Fruit fly (Drosophila melanogaster): ENCODE measurements around the gene Prp6.

The Prp6 gene

dm6 chr3L:18869035-18869826 is 35.9 kb upstream of the Prp6 start, which contains the start of gene Grx1:
Grx1 (plus strand) TSS chr3L:18869230.
- TF ChIP-seq D1 (tag; optimal IDR thresholded peaks at IDR 0.05) (no peak), CG32121 (GFP tag; IDR thresholded peaks at IDR 0.05) (0 out of 2 replicates have a peak, but pooled peaks have one; percentile 42), EcR (GFP tag; optimal IDR thresholded peaks at IDR 0.05) (no peak), Snoo (tag; optimal IDR thresholded peaks at IDR 0.05) (peak; percentile 41), CG9948 (tag; optimal IDR thresholded peaks at IDR 0.05) (no peak), fd96Ca (GFP tag; IDR thresholded peaks at IDR 0.05) (no peak), Pif1B (GFP tag; optimal IDR thresholded peaks at IDR 0.05) (peak; percentile 30), CG17806 (tag; optimal IDR thresholded peaks at IDR 0.05) (peak; percentile 38), CG13204 (GFP tag; optimal IDR thresholded peaks at IDR 0.05) (no peak), CG8301 (tag; optimal IDR thresholded peaks at IDR 0.05) (peak; percentile 51), Pif1A (GFP tag; optimal IDR thresholded peaks at IDR 0.05) (no peak), rn (GFP tag; IDR thresholded peaks at IDR 0.05) (0 out of 2 replicates have a peak, but pooled peaks have one; percentile 6), CG12605 (GFP tag; IDR thresholded peaks at IDR 0.05) (no peak), gl (tag; optimal IDR thresholded peaks at IDR 0.05) (no peak), CG10348 (GFP tag; IDR thresholded peaks at IDR 0.05) (no peak), CG8159 (tag; optimal IDR thresholded peaks at IDR 0.05) (peak; percentile 61), CG4496 (GFP tag; IDR thresholded peaks at IDR 0.05) (peak; percentile 35; the same call in 1 of the 3 replicates), CG14655 (GFP tag; optimal IDR thresholded peaks at IDR 0.05) (no peak), Ets98B (GFP tag; IDR thresholded peaks at IDR 0.05) (peak; percentile 22; the same call in 1 of the 2 replicates), CG15710 (tag; optimal IDR thresholded peaks at IDR 0.05) (peak; percentile 40)

- TF ChIP-seq CG10348 (GFP tag; IDR thresholded peaks at IDR 0.05) (no peak), CG32121 (GFP tag; IDR thresholded peaks at IDR 0.05) (peak; percentile 63), fd96Ca (GFP tag; IDR thresholded peaks at IDR 0.05) (peak; percentile 65; the same call in 2 of the 3 replicates), CG4496 (GFP tag; IDR thresholded peaks at IDR 0.05) (peak; percentile 46; the same call in 2 of the 3 replicates), CG9948 (tag; optimal IDR thresholded peaks at IDR 0.05) (peak; percentile 15), Pif1B (GFP tag; optimal IDR thresholded peaks at IDR 0.05) (no peak), CG15710 (tag; optimal IDR thresholded peaks at IDR 0.05) (peak; percentile 24), gl (tag; optimal IDR thresholded peaks at IDR 0.05) (no peak), CG14655 (GFP tag; optimal IDR thresholded peaks at IDR 0.05) (no peak), Snoo (tag; optimal IDR thresholded peaks at IDR 0.05) (no peak), CG17806 (tag; optimal IDR thresholded peaks at IDR 0.05) (peak; percentile 32)
Measured at dm6 chr3L:18870027-18870426, 35.1 kb upstream of the Prp6 start, which contains the start of gene Blos3. Blos3 (plus strand) TSS chr3L:18870224.

dm6 chr3L:18872440-18872839 is 32.7 kb upstream of the Prp6 start, which contains the start of the genes Rad9 and Uggt:
Rad9 (minus strand) TSS chr3L:18872553.
Uggt (plus strand) TSS chr3L:18872747.
- TF ChIP-seq rn (GFP tag; IDR thresholded peaks at IDR 0.05) = no peak
- no peak for TF ChIP-seq Ets98B (GFP tag; IDR thresholded peaks at IDR 0.05)

dm6 chr3L:18881613-18882012 is 23.6 kb upstream of the Prp6 start:
- TF ChIP-seq CG9948 (tag; optimal IDR thresholded peaks at IDR 0.05) = no peak

dm6 chr3L:18889222-18889866 is 15.8 kb upstream of the Prp6 start:
- TF ChIP-seq CG14655 (GFP tag; optimal IDR thresholded peaks at IDR 0.05) (peak; percentile 36), fd96Ca (GFP tag; IDR thresholded peaks at IDR 0.05) (no peak), Snoo (tag; optimal IDR thresholded peaks at IDR 0.05) (peak; percentile 16), CG10348 (GFP tag; IDR thresholded peaks at IDR 0.05) (no peak), D1 (tag; optimal IDR thresholded peaks at IDR 0.05) (no peak), EcR (GFP tag; optimal IDR thresholded peaks at IDR 0.05) (peak; percentile 71), CG12605 (GFP tag; IDR thresholded peaks at IDR 0.05) (peak; percentile 56), CG34367 (tag; optimal IDR thresholded peaks at IDR 0.05) (no peak), CG8301 (tag; optimal IDR thresholded peaks at IDR 0.05) (peak; percentile 26), Pif1B (GFP tag; optimal IDR thresholded peaks at IDR 0.05) (no peak), CG15710 (tag; optimal IDR thresholded peaks at IDR 0.05) (no peak), Ets98B (GFP tag; IDR thresholded peaks at IDR 0.05) (peak; percentile 72), CG8159 (tag; optimal IDR thresholded peaks at IDR 0.05) (peak; percentile 47), CG13204 (GFP tag; optimal IDR thresholded peaks at IDR 0.05) (no peak), rn (GFP tag; IDR thresholded peaks at IDR 0.05) (no peak), CG17806 (tag; optimal IDR thresholded peaks at IDR 0.05) (peak; percentile 4), gl (tag; optimal IDR thresholded peaks at IDR 0.05) (peak; percentile 62), CG9948 (tag; optimal IDR thresholded peaks at IDR 0.05) (no peak), CG4496 (GFP tag; IDR thresholded peaks at IDR 0.05) (peak; percentile 75; the same call in 2 of the 3 replicates), CG32121 (GFP tag; IDR thresholded peaks at IDR 0.05) (0 out of 2 replicates have a peak, but pooled peaks have one; percentile 14), Pif1A (GFP tag; optimal IDR thresholded peaks at IDR 0.05) (peak; percentile 19)
